Worm (Caenorhabditis elegans) whole organism, L3 larva: ENCODE data around the gene gldi-9.
A peak's percentile ranks its signal among the peaks of the same experiment; 100 is the strongest.

ENCODE experiments used
- R02D3.7 ChIP-seq: fragments of 150-350 bp; optimal IDR thresholded peaks from 2 replicates; lab custom pipeline; 2014; ENCODE audit warnings: missing biosample characterization, missing genetic modification characterization
- ama-1 ChIP-seq: fragments of 150-350 bp; optimal IDR thresholded peaks from 2 replicates; lab custom pipeline; 2018
- mdl-1 ChIP-seq: fragments of 150-350 bp; optimal IDR thresholded peaks from 2 replicates; lab custom pipeline; 2014; ENCODE audit warnings: missing biosample characterization, missing genetic modification characterization
- nhr-11 ChIP-seq: fragments of 150-350 bp; optimal IDR thresholded peaks from 2 replicates; lab custom pipeline; 2014; ENCODE audit warnings: missing biosample characterization, missing genetic modification characterization
- nhr-237 ChIP-seq: fragments of 150-350 bp; optimal IDR thresholded peaks from 2 replicates; lab custom pipeline; 2014; ENCODE audit warnings: missing biosample characterization, missing genetic modification characterization
- pqm-1 ChIP-seq: fragments of 150-350 bp; optimal IDR thresholded peaks from 2 replicates; lab custom pipeline; 2017; ENCODE audit warnings: missing biosample characterization, missing genetic modification characterization, inconsistent platforms
- unc-62 ChIP-seq: fragments of 150-350 bp; sonication (generic microtip); optimal IDR thresholded peaks from 4 replicates; lab custom pipeline; 2014; ENCODE audit warnings: missing biosample characterization, missing genetic modification reagents, missing genetic modification characterization
- ztf-4 ChIP-seq: fragments of 150-350 bp; optimal IDR thresholded peaks from 2 replicates; lab custom pipeline; 2014; ENCODE audit warnings: missing biosample characterization, missing genetic modification characterization

DNA sequence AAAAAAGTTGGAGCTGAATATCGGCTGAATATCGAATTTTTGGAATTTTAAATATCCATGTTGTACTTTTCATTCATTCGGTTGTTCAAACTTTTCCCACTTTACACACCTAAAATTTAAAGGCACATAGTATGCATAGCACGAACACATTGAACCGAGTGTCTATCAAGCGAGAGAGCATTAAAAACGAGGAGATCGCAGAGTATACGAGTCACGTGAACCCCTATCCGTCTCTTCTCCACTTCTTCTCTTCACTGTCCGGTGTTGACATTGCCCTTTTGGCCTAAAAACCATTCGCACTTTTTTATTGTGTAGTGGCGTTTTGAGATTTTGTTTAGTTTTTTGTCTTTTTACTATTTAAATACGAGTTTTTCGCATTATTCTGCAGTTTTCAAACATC is 48.3 kb upstream of the gldi-9 start:
- TF ChIP-seq pqm-1 (tag; lab: Kevin White, UChicago): peak; percentile 20
- TF ChIP-seq nhr-11: no peak
- TF ChIP-seq unc-62 (GFP tag; lab: Kevin White, UChicago): no peak
- TF ChIP-seq R02D3.7 (tag; lab: Kevin White, UChicago): no peak
- no peak for TF ChIP-seq mdl-1 (tag; lab: Kevin White, UChicago)
- no peak for TF ChIP-seq ztf-4 (tag; lab: Kevin White, UChicago)
- no peak for TF ChIP-seq nhr-237 (tag; lab: Kevin White, UChicago)
- no peak for TF ChIP-seq ama-1 (lab: Kevin White, UChicago)
